Worm (Caenorhabditis elegans) whole organism, late embryonic: ENCODE results near the gene cest-4.
"Not testable (repeated sequence)": the region's sequence is repeated elsewhere in the genome, so short reads cannot be mapped to it uniquely, and the experiment has no call there.

Source experiments
- F13H6.1 ChIP-seq: sonication (generic microtip); optimal IDR thresholded peaks from 2 replicates; lab custom pipeline; 2016; ENCODE audit warnings: missing genetic modification characterization, missing compliant biosample characterization
- K09A11.1 ChIP-seq: sonication (generic microtip); optimal IDR thresholded peaks from 2 replicates; lab custom pipeline; 2017; ENCODE audit warnings: antibody characterized with exemption, mild to moderate bottlenecking, missing genetic modification characterization, missing compliant biosample characterization; ENCODE audit not compliant: insufficient read depth
- ahr-1 ChIP-seq: sonication (generic microtip); optimal IDR thresholded peaks from 2 replicates; lab custom pipeline; 2016; ENCODE audit warnings: missing genetic modification characterization, missing compliant biosample characterization
- ceh-18 ChIP-seq: sonication (generic microtip); optimal IDR thresholded peaks from 2 replicates; lab custom pipeline; 2016; ENCODE audit warnings: missing genetic modification characterization, missing compliant biosample characterization
- ceh-2 ChIP-seq: sonication (generic microtip); optimal IDR thresholded peaks from 2 replicates; lab custom pipeline; 2016; ENCODE audit warnings: missing genotype, missing genetic modification characterization, missing compliant biosample characterization
- ceh-22 ChIP-seq: sonication (generic microtip); optimal IDR thresholded peaks from 2 replicates; lab custom pipeline; 2017; ENCODE audit warnings: missing biosample characterization, missing genetic modification characterization
- ceh-31 ChIP-seq: sonication (generic microtip); optimal IDR thresholded peaks from 2 replicates; lab custom pipeline; 2016; ENCODE audit warnings: missing genetic modification characterization, missing compliant biosample characterization
- ceh-34 ChIP-seq: sonication (generic microtip); optimal IDR thresholded peaks from 2 replicates; lab custom pipeline; 2016; ENCODE audit warnings: mild to moderate bottlenecking, missing genetic modification characterization, missing compliant biosample characterization
- che-1 ChIP-seq: sonication (generic microtip); optimal IDR thresholded peaks from 2 replicates; lab custom pipeline; 2016; ENCODE audit warnings: mild to moderate bottlenecking, missing genetic modification characterization, missing compliant biosample characterization
- dmd-4 ChIP-seq: sonication (generic microtip); optimal IDR thresholded peaks from 2 replicates; lab custom pipeline; 2016; ENCODE audit warnings: borderline replicate concordance, missing genetic modification characterization, missing compliant biosample characterization
- dve-1 ChIP-seq: sonication (generic microtip); optimal IDR thresholded peaks from 2 replicates; lab custom pipeline; 2017; ENCODE audit warnings: antibody characterized with exemption, mild to moderate bottlenecking, missing genetic modification characterization, missing compliant biosample characterization
- ets-4 ChIP-seq: sonication (generic microtip); optimal IDR thresholded peaks from 2 replicates; lab custom pipeline; 2016; ENCODE audit warnings: missing genetic modification characterization, missing compliant biosample characterization
- fax-1 ChIP-seq: sonication (generic microtip); optimal IDR thresholded peaks from 2 replicates; lab custom pipeline; 2016; ENCODE audit warnings: missing genotype, missing genetic modification characterization, missing compliant biosample characterization
- hlh-13 ChIP-seq: fragments of 200-800 bp; sonication (Bioruptor generic); optimal IDR thresholded peaks from 2 replicates; lab custom pipeline; 2018; ENCODE audit warnings: mild to moderate bottlenecking, missing genetic modification characterization, missing compliant biosample characterization
- hlh-15 ChIP-seq: sonication (generic microtip); optimal IDR thresholded peaks from 2 replicates; lab custom pipeline; 2016; ENCODE audit warnings: missing genetic modification characterization, missing compliant biosample characterization
- hlh-6 ChIP-seq: sonication (generic microtip); optimal IDR thresholded peaks from 2 replicates; lab custom pipeline; 2016; ENCODE audit warnings: missing genotype, missing genetic modification characterization, missing compliant biosample characterization
- lin-11 ChIP-seq: fragments of 200-800 bp; sonication (Bioruptor generic); optimal IDR thresholded peaks from 2 replicates; lab custom pipeline; 2018; ENCODE audit warnings: mild to moderate bottlenecking, missing genetic modification characterization, missing compliant biosample characterization
- mec-3 ChIP-seq: sonication (generic microtip); optimal IDR thresholded peaks from 2 replicates; lab custom pipeline; 2016; ENCODE audit warnings: borderline replicate concordance, missing genetic modification characterization, missing compliant biosample characterization
- nhr-232 ChIP-seq: sonication (generic microtip); optimal IDR thresholded peaks from 2 replicates; lab custom pipeline; 2016; ENCODE audit warnings: missing genetic modification characterization, missing compliant biosample characterization
- pros-1 ChIP-seq: fragments of 150-350 bp; optimal IDR thresholded peaks from 2 replicates; lab custom pipeline; 2014; ENCODE audit warnings: missing biosample characterization, missing genetic modification reagents, missing genetic modification characterization
- sdc-2 ChIP-seq: sonication (generic microtip); optimal IDR thresholded peaks from 2 replicates; lab custom pipeline; 2016; ENCODE audit warnings: missing genotype, missing genetic modification characterization, missing compliant biosample characterization
- sox-2 ChIP-seq: fragments of 200-800 bp; sonication (Bioruptor generic); IDR thresholded peaks from 2 replicates; pipeline ENCODE4 v1.3.6; 2022; ENCODE audit warnings: missing genetic modification reagents, missing genetic modification characterization, missing compliant biosample characterization
- syd-9 ChIP-seq: sonication (generic microtip); optimal IDR thresholded peaks from 2 replicates; lab custom pipeline; 2016; ENCODE audit warnings: mild to moderate bottlenecking, missing genetic modification characterization, moderate library complexity, missing compliant biosample characterization
- ttx-3 ChIP-seq: sonication (generic microtip); optimal IDR thresholded peaks from 2 replicates; lab custom pipeline; 2016; ENCODE audit warnings: missing genetic modification reagents, missing genetic modification characterization, missing compliant biosample characterization
- unc-3 ChIP-seq, 2 experiments: fragments of 200-800 bp in 1 of 2; sonication (Bioruptor generic) in 1 of 2; sonication (generic microtip) in 1 of 2; conservative IDR thresholded peaks in 1 of 2; optimal IDR thresholded peaks in 1 of 2; 2 replicates each; pipeline versions ENCODE4 v1.3.6 to Lab custom; 2016 to 2022; ENCODE audit warnings: missing compliant biosample characterization in 2 of 2, missing genetic modification characterization in 2 of 2, missing genetic modification reagents in 1 of 2
- unc-42 ChIP-seq: sonication (generic microtip); optimal IDR thresholded peaks from 2 replicates; lab custom pipeline; 2016; ENCODE audit warnings: missing genotype, missing genetic modification characterization, missing compliant biosample characterization
- unc-86 ChIP-seq: sonication (generic microtip); optimal IDR thresholded peaks from 2 replicates; lab custom pipeline; 2016; ENCODE audit warnings: missing genetic modification characterization, missing compliant biosample characterization
- zip-5 ChIP-seq: sonication (generic microtip); optimal IDR thresholded peaks from 2 replicates; lab custom pipeline; 2016; ENCODE audit warnings: missing genetic modification characterization, missing compliant biosample characterization
- ztf-16 ChIP-seq: sonication (generic microtip); optimal IDR thresholded peaks from 2 replicates; lab custom pipeline; 2017; ENCODE audit warnings: missing genetic modification characterization, missing compliant biosample characterization

cest-4 gene

ce11 chrIV:6834705-6835104 is 32.6 kb upstream of the cest-4 start:
- TF ChIP-seq dve-1: no peak
- TF ChIP-seq unc-42: peak; percentile 23
- TF ChIP-seq sdc-2 (tag; lab: Kevin White, UChicago): no peak
- no peak for TF ChIP-seq lin-11 (tag; lab: Kevin White, UChicago)
- no peak for TF ChIP-seq ztf-16 (tag; lab: Kevin White, UChicago)

ce11 chrIV:6833617-6834016 is 31.5 kb upstream of the cest-4 start:
- TF ChIP-seq ztf-16 (tag; lab: Kevin White, UChicago) (no peak), hlh-13 (no peak), syd-9 (tag; lab: Kevin White, UChicago) (no peak), sox-2 (GFP tag; lab: Robert Waterston, UW) (no peak), K09A11.1 (tag; lab: Kevin White, UChicago) (no peak), ceh-34 (no peak), che-1 (no peak), zip-5 (tag; lab: Kevin White, UChicago) (no peak), ceh-22 (tag; lab: Kevin White, UChicago) (no peak)

ce11 chrIV:6832194-6832593 is 30.1 kb upstream of the cest-4 start:
- no peak for TF ChIP-seq che-1
- TF ChIP-seq hlh-6 (tag; lab: Kevin White, UChicago): no peak
- no peak for TF ChIP-seq ets-4 (tag; lab: Kevin White, UChicago)
- no peak for TF ChIP-seq ceh-2 (tag; lab: Kevin White, UChicago)
- no peak for TF ChIP-seq ceh-18 (tag; lab: Kevin White, UChicago)
- TF ChIP-seq fax-1: no peak
- no peak for TF ChIP-seq ceh-34
- no peak for TF ChIP-seq pros-1 (tag; lab: Kevin White, UChicago)
- no peak for TF ChIP-seq unc-3 (GFP tag; conservative IDR thresholded peaks at IDR 0.05; lab: Robert Waterston, UW)
- no peak for TF ChIP-seq unc-3 (tag; optimal IDR thresholded peaks at IDR 0.05; lab: Kevin White, UChicago)
- TF ChIP-seq hlh-15 (tag; lab: Kevin White, UChicago): no peak
- TF ChIP-seq dmd-4 (tag; lab: Kevin White, UChicago): no peak
- no peak for TF ChIP-seq mec-3 (tag; lab: Kevin White, UChicago)
- TF ChIP-seq K09A11.1 (tag; lab: Kevin White, UChicago): no peak
- TF ChIP-seq ceh-22 (tag; lab: Kevin White, UChicago): no peak
- no peak for TF ChIP-seq sdc-2 (tag; lab: Kevin White, UChicago)
- TF ChIP-seq sox-2 (GFP tag; lab: Robert Waterston, UW): no peak

- TF ChIP-seq dmd-4 (tag; lab: Kevin White, UChicago) (no peak), hlh-13 (no peak), pros-1 (tag; lab: Kevin White, UChicago) (no peak), F13H6.1 (no peak), ceh-31 (tag; lab: Kevin White, UChicago) (no peak), unc-86 (tag; lab: Kevin White, UChicago) (no peak), nhr-232 (no peak), ttx-3 (tag; lab: Kevin White, UChicago) (no peak)
Measured at ce11 chrIV:6829902-6830301, 27.8 kb upstream of the cest-4 start, which contains the start of gene H20E11.1. H20E11.1 (plus strand) TSS chrIV:6830145.

ce11 chrIV:6827477-6827876 is 25.3 kb upstream of the cest-4 start, which contains the start of gene H20E11.2:
H20E11.2 (plus strand) TSS chrIV:6827777.
- TF ChIP-seq ahr-1, hlh-6, zip-5 (tag; lab: Kevin White, UChicago): not testable (repeated sequence)

- TF ChIP-seq ceh-31 (tag; lab: Kevin White, UChicago): no peak
- no peak for TF ChIP-seq nhr-232
Measured at ce11 chrIV:6824622-6825021, 22.5 kb upstream of the cest-4 start, which contains the start of gene H20E11.3. H20E11.3 (plus strand) TSS chrIV:6824816.
